Fruit fly (Drosophila melanogaster) whole organism, embryonic: ENCODE data around the gene UQCR-6.4L.

Experiments used
- Adf1 ChIP-seq: fragments of 200-800 bp; sonication (Bioruptor generic); IDR thresholded peaks from 2 replicates; pipeline ENCODE4 v1.3.6; 2022; ENCODE audit warnings: missing biosample characterization, missing genetic modification characterization
- Asciz ChIP-seq: fragments of 200-800 bp; sonication (Bioruptor generic); optimal IDR thresholded peaks from 2 replicates; lab custom pipeline; 2017; ENCODE audit warnings: missing biosample characterization, mild to moderate bottlenecking, missing genetic modification characterization, missing genetic modification reagents
- Atf3 ChIP-seq: fragments of 200-800 bp; sonication (Bioruptor generic); optimal IDR thresholded peaks from 3 replicates; lab custom pipeline; 2016; ENCODE audit warnings: missing biosample characterization, missing genetic modification characterization
- CG10462 ChIP-seq: fragments of 200-800 bp; sonication (Bioruptor generic); optimal IDR thresholded peaks from 2 replicates; lab custom pipeline; 2016; ENCODE audit warnings: missing biosample characterization, missing genetic modification characterization
- CG11456 ChIP-seq: fragments of 200-800 bp; sonication (Bioruptor generic); IDR thresholded peaks from 3 replicates; pipeline ENCODE4 v1.3.6; 2022; ENCODE audit warnings: missing biosample characterization, missing genetic modification characterization
- CG12071 ChIP-seq: fragments of 200-800 bp; sonication (Bioruptor generic); optimal IDR thresholded peaks from 3 replicates; lab custom pipeline; 2018; ENCODE audit warnings: missing biosample characterization, mild to moderate bottlenecking, missing genetic modification characterization
- CG16863 ChIP-seq: fragments of 200-800 bp; sonication (Bioruptor generic); optimal IDR thresholded peaks from 3 replicates; lab custom pipeline; 2016; ENCODE audit warnings: missing biosample characterization, missing genetic modification characterization
- CG2120 ChIP-seq: fragments of 200-800 bp; sonication (Bioruptor generic); optimal IDR thresholded peaks from 3 replicates; lab custom pipeline; 2016; ENCODE audit warnings: missing biosample characterization, missing genetic modification characterization
- CG31388 ChIP-seq: fragments of 200-800 bp; sonication (Bioruptor generic); optimal IDR thresholded peaks from 2 replicates; lab custom pipeline; 2016; ENCODE audit warnings: missing biosample characterization, missing genetic modification characterization
- CG31441 ChIP-seq: fragments of 200-800 bp; sonication (Bioruptor generic); IDR thresholded peaks from 2 replicates; pipeline ENCODE4 v1.3.6; 2022; ENCODE audit warnings: missing biosample characterization, missing genetic modification characterization
- CG32767 ChIP-seq: fragments of 200-800 bp; sonication (Bioruptor generic); IDR thresholded peaks from 2 replicates; pipeline ENCODE4 v1.3.6; 2022; ENCODE audit warnings: missing biosample characterization, missing genetic modification characterization
- CG3838 ChIP-seq: fragments of 200-800 bp; sonication (Bioruptor generic); optimal IDR thresholded peaks from 3 replicates; lab custom pipeline; 2016; ENCODE audit warnings: missing biosample characterization, missing genetic modification characterization
- CG4730 ChIP-seq: fragments of 200-800 bp; sonication (Bioruptor generic); IDR thresholded peaks from 2 replicates; pipeline ENCODE4 v1.3.6; 2022; ENCODE audit warnings: missing biosample characterization, missing genetic modification characterization
- CG7839 ChIP-seq: fragments of 200-800 bp; sonication (Bioruptor generic); optimal IDR thresholded peaks from 3 replicates; lab custom pipeline; 2018; ENCODE audit warnings: missing biosample characterization, mild to moderate bottlenecking, missing genetic modification characterization, moderate library complexity
- CG9932 ChIP-seq: fragments of 200-800 bp; sonication (Bioruptor generic); IDR thresholded peaks from 2 replicates; pipeline ENCODE4 v1.3.6; 2022; ENCODE audit warnings: missing biosample characterization, missing genetic modification characterization
- CTCF ChIP-seq: fragments of 200-800 bp; sonication (Bioruptor generic); optimal IDR thresholded peaks from 2 replicates; lab custom pipeline; 2017; ENCODE audit warnings: missing biosample characterization, mild to moderate bottlenecking, missing genetic modification characterization, moderate library complexity
- D19A ChIP-seq: fragments of 200-800 bp; optimal IDR thresholded peaks from 3 replicates; lab custom pipeline; 2019; ENCODE audit warnings: missing biosample characterization, mild to moderate bottlenecking, missing genetic modification characterization, moderate library complexity
- Dip2 ChIP-seq: fragments of 200-800 bp; sonication (Bioruptor generic); IDR thresholded peaks from 2 replicates; pipeline ENCODE4 v1.3.6; 2022; ENCODE audit warnings: missing biosample characterization, missing genetic modification characterization
- Doc2 ChIP-seq: fragments of 200-800 bp; sonication (Bioruptor generic); IDR thresholded peaks from 2 replicates; pipeline ENCODE4 v1.3.6; 2022; ENCODE audit warnings: missing biosample characterization, missing genetic modification characterization
- Dref ChIP-seq: fragments of 200-800 bp; sonication (Bioruptor generic); IDR thresholded peaks from 2 replicates; pipeline ENCODE4 v1.3.6; 2022; ENCODE audit warnings: missing biosample characterization, missing genetic modification characterization
- Fer3 ChIP-seq: fragments of 200-800 bp; sonication (Bioruptor generic); optimal IDR thresholded peaks from 2 replicates; lab custom pipeline; 2018; ENCODE audit warnings: missing biosample characterization, mild to moderate bottlenecking, missing genetic modification characterization, moderate library complexity
- H2.0 ChIP-seq: fragments of 200-800 bp; sonication (Bioruptor generic); IDR thresholded peaks from 2 replicates; pipeline ENCODE4 v1.3.6; 2022; ENCODE audit warnings: missing biosample characterization, missing genetic modification characterization
- HLH3B ChIP-seq: fragments of 200-800 bp; sonication (Bioruptor generic); IDR thresholded peaks from 2 replicates; pipeline ENCODE4 v1.3.6; 2022; ENCODE audit warnings: missing biosample characterization, missing genetic modification characterization
- Hmr ChIP-seq: fragments of 200-800 bp; sonication (Bioruptor generic); optimal IDR thresholded peaks from 3 replicates; lab custom pipeline; 2017; ENCODE audit warnings: mild to moderate bottlenecking, missing biosample characterization, missing genetic modification reagents, missing genetic modification characterization
- Hr3 ChIP-seq: fragments of 200-800 bp; sonication (Bioruptor generic); optimal IDR thresholded peaks from 3 replicates; lab custom pipeline; 2016; ENCODE audit warnings: missing biosample characterization, missing genetic modification characterization
- NK7.1 ChIP-seq: fragments of 200-800 bp; sonication (Bioruptor generic); optimal IDR thresholded peaks from 3 replicates; lab custom pipeline; 2016; ENCODE audit warnings: missing biosample characterization, missing genetic modification characterization
- Nf-YC ChIP-seq: fragments of 200-800 bp; optimal IDR thresholded peaks from 3 replicates; lab custom pipeline; 2019; ENCODE audit warnings: missing biosample characterization, mild to moderate bottlenecking, missing genetic modification characterization, moderate library complexity
- Optix ChIP-seq: fragments of 200-800 bp; sonication (Bioruptor generic); IDR thresholded peaks from 3 replicates; pipeline ENCODE4 v1.3.6; 2022; ENCODE audit warnings: missing biosample characterization, missing genetic modification characterization
- PHDP ChIP-seq: fragments of 200-800 bp; sonication (Bioruptor generic); optimal IDR thresholded peaks from 3 replicates; lab custom pipeline; 2018; ENCODE audit warnings: missing biosample characterization, mild to moderate bottlenecking, missing genetic modification characterization, moderate library complexity
- Poxn ChIP-seq: fragments of 200-800 bp; sonication (Bioruptor generic); IDR thresholded peaks from 2 replicates; pipeline ENCODE4 v1.3.6; 2022; ENCODE audit warnings: missing biosample characterization, missing genetic modification characterization
- Ptx1 ChIP-seq: fragments of 200-800 bp; sonication (Bioruptor generic); IDR thresholded peaks from 2 replicates; pipeline ENCODE4 v1.3.6; 2022; ENCODE audit warnings: missing biosample characterization, missing genetic modification characterization
- Ravus ChIP-seq: fragments of 200-800 bp; sonication (Bioruptor generic); IDR thresholded peaks from 2 replicates; pipeline ENCODE4 v1.3.6; 2022; ENCODE audit warnings: missing biosample characterization, missing genetic modification characterization
- Side ChIP-seq: fragments of 200-800 bp; sonication (Bioruptor generic); optimal IDR thresholded peaks from 2 replicates; lab custom pipeline; 2016; ENCODE audit warnings: missing biosample characterization, missing genetic modification characterization
- al ChIP-seq: fragments of 200-800 bp; sonication (Bioruptor generic); IDR thresholded peaks from 2 replicates; pipeline ENCODE4 v1.3.6; 2022; ENCODE audit warnings: missing biosample characterization, missing genetic modification characterization
- cad ChIP-seq: fragments of >200 bp; optimal IDR thresholded peaks from 2 replicates; lab custom pipeline; 2017; ENCODE audit warnings: missing biosample characterization, missing genetic modification characterization
- cwo ChIP-seq: fragments of 200-800 bp; sonication (Bioruptor generic); optimal IDR thresholded peaks from 3 replicates; lab custom pipeline; 2017; ENCODE audit warnings: missing biosample characterization, missing genetic modification characterization, mild to moderate bottlenecking, moderate library complexity, missing genetic modification reagents
- danr ChIP-seq: fragments of 200-800 bp; sonication (Bioruptor generic); IDR thresholded peaks from 2 replicates; pipeline ENCODE4 v1.3.6; 2022; ENCODE audit warnings: missing biosample characterization, missing genetic modification characterization
- fd3F ChIP-seq: fragments of 200-800 bp; sonication (Bioruptor generic); optimal IDR thresholded peaks from 2 replicates; lab custom pipeline; 2018; ENCODE audit warnings: missing biosample characterization, mild to moderate bottlenecking, missing genetic modification characterization, moderate library complexity
- jigr1 ChIP-seq: fragments of 200-800 bp; sonication (Bioruptor generic); IDR thresholded peaks from 3 replicates; pipeline ENCODE4 v1.3.6; 2022; ENCODE audit warnings: missing biosample characterization, missing genetic modification characterization
- jing ChIP-seq: fragments of 200-800 bp; sonication (Bioruptor generic); optimal IDR thresholded peaks from 2 replicates; lab custom pipeline; 2018; ENCODE audit warnings: missing biosample characterization, mild to moderate bottlenecking, missing genetic modification characterization
- kah ChIP-seq: fragments of 200-800 bp; sonication (Bioruptor generic); optimal IDR thresholded peaks from 2 replicates; lab custom pipeline; 2018; ENCODE audit warnings: missing biosample characterization, mild to moderate bottlenecking, missing genetic modification characterization
- maf-S ChIP-seq: fragments of 200-800 bp; sonication (Bioruptor generic); optimal IDR thresholded peaks from 2 replicates; lab custom pipeline; 2016; ENCODE audit warnings: missing biosample characterization, missing genetic modification characterization
- mirr ChIP-seq: fragments of 200-800 bp; sonication (Bioruptor generic); optimal IDR thresholded peaks from 3 replicates; lab custom pipeline; 2018; ENCODE audit warnings: missing biosample characterization, mild to moderate bottlenecking, missing genetic modification characterization
- mld ChIP-seq: fragments of 200-800 bp; sonication (Bioruptor generic); IDR thresholded peaks from 3 replicates; pipeline ENCODE4 v1.3.6; 2022; ENCODE audit warnings: missing biosample characterization, missing genetic modification characterization; ENCODE audit not compliant: partially characterized antibody
- psq ChIP-seq: fragments of 200-800 bp; sonication (Bioruptor generic); optimal IDR thresholded peaks from 2 replicates; lab custom pipeline; 2017; ENCODE audit warnings: missing biosample characterization, missing genetic modification characterization
- scrt ChIP-seq: fragments of 200-800 bp; sonication (Bioruptor generic); optimal IDR thresholded peaks from 2 replicates; lab custom pipeline; 2018; ENCODE audit warnings: missing biosample characterization, mild to moderate bottlenecking, missing genetic modification characterization, moderate library complexity
- sens-2 ChIP-seq: fragments of 200-800 bp; sonication (Bioruptor generic); IDR thresholded peaks from 2 replicates; pipeline ENCODE4 v1.3.6; 2022; ENCODE audit warnings: missing biosample characterization, missing genetic modification characterization
- sna ChIP-seq: fragments of 200-800 bp; sonication (Bioruptor generic); IDR thresholded peaks from 2 replicates; pipeline ENCODE4 v1.3.6; 2022; ENCODE audit warnings: missing biosample characterization, missing genetic modification characterization; ENCODE audit not compliant: partially characterized antibody
- so ChIP-seq: fragments of 200-800 bp; sonication (Bioruptor generic); IDR thresholded peaks from 3 replicates; pipeline ENCODE4 v1.3.6; 2022; ENCODE audit warnings: missing biosample characterization, missing genetic modification characterization
- sug ChIP-seq: fragments of 200-800 bp; optimal IDR thresholded peaks from 2 replicates; lab custom pipeline; 2019; ENCODE audit warnings: missing biosample characterization, mild to moderate bottlenecking, missing genetic modification characterization, moderate library complexity
- toy ChIP-seq: fragments of 200-800 bp; sonication (Bioruptor generic); IDR thresholded peaks from 2 replicates; pipeline ENCODE4 v1.3.6; 2022; ENCODE audit warnings: missing biosample characterization, missing genetic modification characterization
- zf30C ChIP-seq: fragments of 200-800 bp; sonication (Bioruptor generic); optimal IDR thresholded peaks from 3 replicates; lab custom pipeline; 2018; ENCODE audit warnings: missing biosample characterization, mild to moderate bottlenecking, missing genetic modification characterization

Gene UQCR-6.4L

dm6 chr3L:16582678-16583315, 16.2 kb downstream of the UQCR-6.4L start, which contains the start of gene Rpn12 (continued):
- TF ChIP-seq Hr3 (GFP tag; lab: Kevin White, UChicago) (peak; percentile 5), al (GFP tag; lab: Robert Waterston, UW) (peak; percentile 15; the same call in 1 of the 2 replicates), Side (no peak), CG2120 (GFP tag; lab: Kevin White, UChicago) (peak; percentile 65), fd3F (GFP tag; lab: Kevin White, UChicago) (no peak), danr (GFP tag; lab: Robert Waterston, UW) (no peak), CG7839 (tag; lab: Kevin White, UChicago) (peak; percentile 17), Poxn (GFP tag; lab: Robert Waterston, UW) (no peak), Dref (GFP tag; lab: Robert Waterston, UW) (peak; percentile 88), kah (no peak), cad (GFP tag; lab: Kevin White, UChicago) (no peak), Hmr (GFP tag; lab: Kevin White, UChicago) (peak; percentile 8), CG32767 (GFP tag; lab: Robert Waterston, UW) (no peak), sug (peak; percentile 38), Nf-YC (tag; lab: Kevin White, UChicago) (peak; percentile 42), jigr1 (no peak; the same call in 2 of the 3 replicates), Optix (GFP tag; lab: Robert Waterston, UW) (no peak), CG31388 (no peak), NK7.1 (GFP tag; lab: Kevin White, UChicago) (no peak), PHDP (tag; lab: Kevin White, UChicago) (peak; percentile 36), CG12071 (GFP tag; lab: Kevin White, UChicago) (no peak), maf-S (no peak), CG16863 (GFP tag; lab: Kevin White, UChicago) (no peak), Ptx1 (GFP tag; lab: Robert Waterston, UW) (no peak), CG4730 (GFP tag; lab: Robert Waterston, UW) (no peak), Doc2 (GFP tag; lab: Robert Waterston, UW) (no peak), D19A (tag; lab: Kevin White, UChicago) (peak; percentile 15), zf30C (peak; percentile 25), CG11456 (GFP tag; lab: Robert Waterston, UW) (no peak; the same call in 2 of the 3 replicates), sna (GFP tag; lab: Robert Waterston, UW) (peak; percentile 86), toy (GFP tag; lab: Robert Waterston, UW) (no peak), Atf3 (GFP tag; lab: Kevin White, UChicago) (no peak), sens-2 (GFP tag; lab: Robert Waterston, UW) (no peak), CG9932 (GFP tag; lab: Robert Waterston, UW) (peak; percentile 53; the same call in 1 of the 2 replicates), Fer3 (tag; lab: Kevin White, UChicago) (peak; percentile 19), Dip2 (GFP tag; lab: Robert Waterston, UW) (no peak), CG10462 (GFP tag; lab: Kevin White, UChicago) (no peak), CG3838 (GFP tag; lab: Kevin White, UChicago) (no peak), CG31441 (GFP tag; lab: Robert Waterston, UW) (0 out of 2 replicates have a peak, but pooled peaks have one; percentile 29), jing (GFP tag; lab: Kevin White, UChicago) (no peak), mirr (no peak), psq (GFP tag; lab: Kevin White, UChicago) (no peak), cwo (GFP tag; lab: Kevin White, UChicago) (no peak), HLH3B (GFP tag; lab: Robert Waterston, UW) (no peak), H2.0 (GFP tag; lab: Robert Waterston, UW) (no peak), Adf1 (GFP tag; lab: Robert Waterston, UW) (no peak), CTCF (GFP tag; lab: Kevin White, UChicago) (no peak), mld (0 out of 3 replicates have a peak, but pooled peaks have one; percentile 49), scrt (GFP tag; lab: Kevin White, UChicago) (no peak), Ravus (no peak), Asciz (GFP tag; lab: Kevin White, UChicago) (no peak), so (GFP tag; lab: Robert Waterston, UW) (no peak)
